Fruit fly (Drosophila melanogaster) whole organism, embryonic: ENCODE results near the gene Diedel2.
A peak's percentile ranks its signal among the peaks of the same experiment; 100 is the strongest.

Source experiments
- Atf6 ChIP-seq: fragments of 200-800 bp; sonication (Bioruptor generic); IDR thresholded peaks from 2 replicates; pipeline ENCODE4 v1.3.6; 2022; ENCODE audit warnings: missing biosample characterization, missing genetic modification characterization
- BEAF-32 ChIP-seq: fragments of 200-800 bp; sonication (Bioruptor generic); optimal IDR thresholded peaks from 3 replicates; lab custom pipeline; 2017; ENCODE audit warnings: missing biosample characterization, missing genetic modification characterization, mild to moderate bottlenecking, moderate library complexity, missing genetic modification reagents
- Blimp-1 ChIP-seq: fragments of 200-800 bp; sonication (Bioruptor generic); optimal IDR thresholded peaks from 3 replicates; lab custom pipeline; 2018; ENCODE audit warnings: missing biosample characterization, missing genetic modification characterization, mild to moderate bottlenecking, moderate library complexity, missing genetic modification reagents
- CG10431 ChIP-seq: fragments of 200-800 bp; sonication (Bioruptor generic); optimal IDR thresholded peaks from 3 replicates; lab custom pipeline; 2018; ENCODE audit warnings: missing biosample characterization, mild to moderate bottlenecking, missing genetic modification characterization
- CG10462 ChIP-seq: fragments of 200-800 bp; sonication (Bioruptor generic); optimal IDR thresholded peaks from 2 replicates; lab custom pipeline; 2016; ENCODE audit warnings: missing biosample characterization, missing genetic modification characterization
- CG1233 ChIP-seq: fragments of 200-800 bp; sonication (Bioruptor generic); optimal IDR thresholded peaks from 4 replicates; lab custom pipeline; 2018; ENCODE audit warnings: missing biosample characterization, mild to moderate bottlenecking, missing genetic modification characterization
- CG12942 ChIP-seq: fragments of 200-800 bp; sonication (Bioruptor generic); optimal IDR thresholded peaks from 3 replicates; lab custom pipeline; 2016; ENCODE audit warnings: missing biosample characterization, missing genetic modification characterization
- CG1529 ChIP-seq: fragments of 200-800 bp; sonication (Bioruptor generic); optimal IDR thresholded peaks from 3 replicates; lab custom pipeline; 2018; ENCODE audit warnings: missing biosample characterization, missing genetic modification characterization
- CG18011 ChIP-seq: fragments of 200-800 bp; sonication (Bioruptor generic); optimal IDR thresholded peaks from 2 replicates; lab custom pipeline; 2017; ENCODE audit warnings: missing biosample characterization, missing genetic modification characterization, mild to moderate bottlenecking, moderate library complexity, missing genotype
- CG6689 ChIP-seq: fragments of 200-800 bp; sonication (Bioruptor generic); IDR thresholded peaks from 2 replicates; pipeline ENCODE4 v1.3.6; 2022; ENCODE audit warnings: missing biosample characterization, missing genetic modification characterization
- CG6791 ChIP-seq: fragments of 200-800 bp; sonication (Bioruptor generic); IDR thresholded peaks from 3 replicates; pipeline ENCODE4 v1.3.6; 2022; ENCODE audit warnings: missing biosample characterization, missing genetic modification characterization; ENCODE audit not compliant: partially characterized antibody
- CG7357 ChIP-seq: fragments of 200-800 bp; sonication (Bioruptor generic); IDR thresholded peaks from 3 replicates; pipeline ENCODE4 v1.3.6; 2022; ENCODE audit warnings: missing biosample characterization, missing genetic modification characterization
- CG9215 ChIP-seq: fragments of 200-800 bp; sonication (Bioruptor generic); IDR thresholded peaks from 2 replicates; pipeline ENCODE4 v1.3.6; 2022; ENCODE audit warnings: missing biosample characterization, missing genetic modification characterization
- CG9437 ChIP-seq: fragments of 200-800 bp; sonication (Bioruptor generic); optimal IDR thresholded peaks from 2 replicates; lab custom pipeline; 2018; ENCODE audit warnings: missing biosample characterization, mild to moderate bottlenecking, missing genetic modification characterization
- CG9817 ChIP-seq: fragments of 200-800 bp; sonication (Bioruptor generic); optimal IDR thresholded peaks from 2 replicates; lab custom pipeline; 2018; ENCODE audit warnings: missing biosample characterization, mild to moderate bottlenecking, missing genetic modification characterization, moderate library complexity
- CHES-1-like ChIP-seq: fragments of 200-800 bp; sonication (Bioruptor generic); optimal IDR thresholded peaks from 2 replicates; lab custom pipeline; 2016; ENCODE audit warnings: missing biosample characterization, missing genetic modification characterization
- Camta ChIP-seq: fragments of 200-800 bp; sonication (Bioruptor generic); optimal IDR thresholded peaks from 2 replicates; lab custom pipeline; 2016; ENCODE audit warnings: missing biosample characterization, missing genetic modification characterization
- D ChIP-seq, 2 experiments: fragments of 200-800 bp in 1 of 2; fragments of >200 bp in 1 of 2; sonication (Bioruptor generic) in 1 of 2; optimal IDR thresholded peaks; 2 replicates in 1 of 2; 3 replicates in 1 of 2; lab custom pipeline; 2017; ENCODE audit warnings: mild to moderate bottlenecking in 1 of 2, missing biosample characterization in 1 of 2, missing genetic modification characterization in 1 of 2, missing genetic modification reagents in 1 of 2
- H2.0 ChIP-seq: fragments of 200-800 bp; sonication (Bioruptor generic); IDR thresholded peaks from 2 replicates; pipeline ENCODE4 v1.3.6; 2022; ENCODE audit warnings: missing biosample characterization, missing genetic modification characterization
- Max ChIP-seq: fragments of 200-800 bp; sonication (Bioruptor generic); optimal IDR thresholded peaks from 2 replicates; lab custom pipeline; 2016; ENCODE audit warnings: missing biosample characterization, mild to moderate bottlenecking, missing genetic modification characterization
- NFAT ChIP-seq: fragments of 200-800 bp; sonication (Bioruptor generic); IDR thresholded peaks from 2 replicates; pipeline ENCODE4 v1.3.6; 2022; ENCODE audit warnings: missing biosample characterization, missing genetic modification characterization
- Nf-YB ChIP-seq: fragments of 200-800 bp; sonication (Bioruptor generic); optimal IDR thresholded peaks from 3 replicates; lab custom pipeline; 2019; ENCODE audit warnings: missing biosample characterization, mild to moderate bottlenecking, missing genetic modification characterization, moderate library complexity
- Optix ChIP-seq: fragments of 200-800 bp; sonication (Bioruptor generic); IDR thresholded peaks from 3 replicates; pipeline ENCODE4 v1.3.6; 2022; ENCODE audit warnings: missing biosample characterization, missing genetic modification characterization
- PHDP ChIP-seq: fragments of 200-800 bp; sonication (Bioruptor generic); optimal IDR thresholded peaks from 3 replicates; lab custom pipeline; 2018; ENCODE audit warnings: missing biosample characterization, mild to moderate bottlenecking, missing genetic modification characterization, moderate library complexity
- Sry-δ ChIP-seq: fragments of 200-800 bp; sonication (Bioruptor generic); optimal IDR thresholded peaks from 2 replicates; lab custom pipeline; 2016; ENCODE audit warnings: missing biosample characterization, missing genetic modification characterization
- ara ChIP-seq: fragments of 200-800 bp; sonication (Bioruptor generic); IDR thresholded peaks from 2 replicates; pipeline ENCODE4 v1.3.6; 2022; ENCODE audit warnings: missing biosample characterization, missing genetic modification characterization
- bcd ChIP-seq: fragments of 200-800 bp; sonication (Bioruptor generic); optimal IDR thresholded peaks from 2 replicates; lab custom pipeline; 2017; ENCODE audit warnings: missing biosample characterization, mild to moderate bottlenecking, missing genetic modification characterization
- chinmo ChIP-seq: fragments of 200-800 bp; sonication (Bioruptor generic); IDR thresholded peaks from 4 replicates; pipeline ENCODE4 v1.3.6; 2022; ENCODE audit warnings: missing biosample characterization, missing genetic modification characterization; ENCODE audit not compliant: partially characterized antibody
- croc ChIP-seq: fragments of 200-800 bp; sonication (Bioruptor generic); conservative IDR thresholded peaks from 3 replicates; pipeline ENCODE4 v1.3.6; 2022; ENCODE audit warnings: missing biosample characterization, missing genetic modification characterization
- cwo ChIP-seq: fragments of 200-800 bp; sonication (Bioruptor generic); optimal IDR thresholded peaks from 3 replicates; lab custom pipeline; 2017; ENCODE audit warnings: missing biosample characterization, missing genetic modification characterization, mild to moderate bottlenecking, moderate library complexity, missing genetic modification reagents
- dmrt11E ChIP-seq: fragments of 200-800 bp; sonication (Bioruptor generic); optimal IDR thresholded peaks from 3 replicates; lab custom pipeline; 2018; ENCODE audit warnings: missing biosample characterization, mild to moderate bottlenecking, missing genetic modification characterization, moderate library complexity
- dmrt99B ChIP-seq: fragments of 200-800 bp; sonication (Bioruptor generic); optimal IDR thresholded peaks from 2 replicates; lab custom pipeline; 2018; ENCODE audit warnings: missing biosample characterization, mild to moderate bottlenecking, missing genetic modification characterization, moderate library complexity
- eve ChIP-seq, 2 experiments: fragments of >200 bp; optimal IDR thresholded peaks; 2 replicates each; lab custom pipeline; 2017; ENCODE audit warnings: missing biosample characterization in 2 of 2, missing genetic modification characterization in 2 of 2
- fd102C ChIP-seq: fragments of 200-800 bp; sonication (Bioruptor generic); optimal IDR thresholded peaks from 2 replicates; lab custom pipeline; 2018; ENCODE audit warnings: missing biosample characterization, mild to moderate bottlenecking, missing genetic modification characterization, moderate library complexity
- fd3F ChIP-seq: fragments of 200-800 bp; sonication (Bioruptor generic); optimal IDR thresholded peaks from 2 replicates; lab custom pipeline; 2018; ENCODE audit warnings: missing biosample characterization, mild to moderate bottlenecking, missing genetic modification characterization, moderate library complexity
- grau ChIP-seq: fragments of 200-800 bp; optimal IDR thresholded peaks from 3 replicates; lab custom pipeline; 2019; ENCODE audit warnings: missing biosample characterization, mild to moderate bottlenecking, missing genetic modification characterization, moderate library complexity
- h ChIP-seq: fragments of >200 bp; optimal IDR thresholded peaks from 2 replicates; lab custom pipeline; 2017
- ind ChIP-seq: fragments of 200-800 bp; sonication (Bioruptor generic); optimal IDR thresholded peaks from 3 replicates; lab custom pipeline; 2016; ENCODE audit warnings: missing biosample characterization, missing genetic modification characterization
- lmd ChIP-seq: fragments of 200-800 bp; sonication (Bioruptor generic); IDR thresholded peaks from 2 replicates; pipeline ENCODE4 v1.3.6; 2022; ENCODE audit warnings: missing biosample characterization, missing genetic modification characterization
- luna ChIP-seq: fragments of 200-800 bp; sonication (Bioruptor generic); optimal IDR thresholded peaks from 2 replicates; lab custom pipeline; 2016; ENCODE audit warnings: missing biosample characterization, missing genetic modification characterization
- mam ChIP-seq: fragments of 200-800 bp; sonication (Bioruptor generic); optimal IDR thresholded peaks from 3 replicates; lab custom pipeline; 2016; ENCODE audit warnings: missing biosample characterization, missing genetic modification characterization
- nerfin-2 ChIP-seq: fragments of 200-800 bp; sonication (Bioruptor generic); IDR thresholded peaks from 2 replicates; pipeline ENCODE4 v1.3.6; 2022; ENCODE audit warnings: missing biosample characterization, missing genetic modification characterization; ENCODE audit not compliant: partially characterized antibody
- oc ChIP-seq: fragments of 200-800 bp; sonication (Bioruptor generic); optimal IDR thresholded peaks from 2 replicates; lab custom pipeline; 2018; ENCODE audit warnings: missing biosample characterization, mild to moderate bottlenecking, missing genetic modification characterization, moderate library complexity
- onecut ChIP-seq: fragments of 200-800 bp; sonication (Bioruptor generic); IDR thresholded peaks from 2 replicates; pipeline ENCODE4 v1.3.6; 2022; ENCODE audit warnings: missing biosample characterization, missing genetic modification characterization
- pb ChIP-seq: fragments of 200-800 bp; sonication (Bioruptor generic); optimal IDR thresholded peaks from 3 replicates; lab custom pipeline; 2016; ENCODE audit warnings: missing biosample characterization, missing genetic modification characterization
- phol ChIP-seq: fragments of 200-800 bp; sonication (Bioruptor generic); optimal IDR thresholded peaks from 3 replicates; lab custom pipeline; 2018; ENCODE audit warnings: missing biosample characterization, mild to moderate bottlenecking, missing genetic modification characterization, moderate library complexity
- salm ChIP-seq: fragments of 200-800 bp; sonication (Bioruptor generic); optimal IDR thresholded peaks from 2 replicates; lab custom pipeline; 2018; ENCODE audit warnings: missing biosample characterization, mild to moderate bottlenecking, missing genetic modification characterization
- tgo ChIP-seq: fragments of 200-800 bp; sonication (Bioruptor generic); IDR thresholded peaks from 3 replicates; pipeline ENCODE4 v1.3.6; 2022; ENCODE audit warnings: missing biosample characterization, missing genetic modification characterization
- zen ChIP-seq: fragments of 200-800 bp; sonication (Bioruptor generic); optimal IDR thresholded peaks from 3 replicates; lab custom pipeline; 2018; ENCODE audit warnings: missing biosample characterization, mild to moderate bottlenecking, missing genetic modification characterization, moderate library complexity

Diedel2 gene

DNA sequence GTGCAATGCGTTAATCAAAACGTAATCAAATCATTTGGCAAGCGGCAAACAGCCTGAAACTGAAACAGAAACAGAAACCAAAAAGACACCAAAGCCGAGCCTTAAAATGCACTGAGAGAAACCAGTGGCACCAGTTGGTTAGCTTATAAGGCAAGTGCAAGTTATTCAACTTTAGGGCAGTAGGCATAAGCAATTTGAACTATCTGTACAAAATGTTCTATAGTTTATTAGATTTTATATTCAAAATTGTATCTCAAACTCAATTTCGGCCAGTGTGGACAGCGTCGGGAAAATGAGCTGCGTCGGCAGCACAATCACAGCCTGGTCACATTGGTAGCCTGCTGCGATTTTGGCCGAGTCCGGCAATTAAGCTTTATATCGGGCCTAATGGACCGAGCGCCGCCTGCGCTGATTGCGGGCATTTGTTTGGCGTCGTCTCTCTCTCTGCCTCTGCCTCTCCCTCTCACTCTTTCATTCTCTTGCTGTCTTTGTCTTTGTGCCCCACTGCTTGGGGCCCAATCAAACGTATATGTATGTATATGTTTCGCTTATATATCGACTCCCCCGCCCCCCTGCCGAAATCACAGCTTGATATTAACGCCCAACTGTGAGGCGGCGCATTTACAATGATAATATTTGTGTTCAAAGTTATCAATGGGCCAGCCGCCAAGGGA is 41.1 kb upstream of the Diedel2 start (continued):
- peak; percentile 3 for TF ChIP-seq cwo (GFP tag; lab: Kevin White, UChicago)
- TF ChIP-seq h (lab: Kevin White, UChicago), result no peak
- TF ChIP-seq ind (GFP tag; lab: Kevin White, UChicago), result peak; percentile 61
- peak; percentile 7 for TF ChIP-seq Sry-δ (GFP tag; lab: Kevin White, UChicago)
- TF ChIP-seq CG9215 (GFP tag; lab: Robert Waterston, UW), result no peak
- no peak for TF ChIP-seq CG18011 (GFP tag; lab: Kevin White, UChicago)
- TF ChIP-seq PHDP (tag; lab: Kevin White, UChicago), result peak; percentile 45
- TF ChIP-seq bcd, result peak; percentile 47
- TF ChIP-seq CG10462 (GFP tag; lab: Kevin White, UChicago), result peak; percentile 28
- no peak for TF ChIP-seq BEAF-32
- TF ChIP-seq Optix (GFP tag; lab: Robert Waterston, UW), result peak; percentile 88
- TF ChIP-seq Nf-YB (GFP tag; lab: Kevin White, UChicago), result peak; percentile 92
- peak; percentile 11 for TF ChIP-seq mam (GFP tag; lab: Kevin White, UChicago)
- peak; percentile 56 for TF ChIP-seq CG1529 (GFP tag; lab: Kevin White, UChicago)
- TF ChIP-seq Blimp-1, result peak; percentile 63
- TF ChIP-seq onecut (GFP tag; lab: Robert Waterston, UW), result peak; percentile 64
- TF ChIP-seq nerfin-2 (GFP tag; lab: Robert Waterston, UW), result no peak
- peak; percentile 76 for TF ChIP-seq dmrt99B
- TF ChIP-seq CG6791, result no peak
- peak; percentile 82 for TF ChIP-seq zen
- peak; percentile 77 for TF ChIP-seq phol (tag; lab: Kevin White, UChicago)
- TF ChIP-seq chinmo, result 0 out of 4 replicates have a peak, but pooled peaks have one; percentile 31
- TF ChIP-seq CG9817 (tag; lab: Kevin White, UChicago), result peak; percentile 40
- TF ChIP-seq CG10431 (GFP tag; lab: Kevin White, UChicago), result no peak
- no peak for TF ChIP-seq oc (tag; lab: Kevin White, UChicago)
- peak; percentile 3 for TF ChIP-seq CG12942 (GFP tag; lab: Kevin White, UChicago)
- peak; percentile 24 for TF ChIP-seq fd102C (GFP tag; lab: Kevin White, UChicago)
- TF ChIP-seq tgo, result peak; percentile 60
- TF ChIP-seq Max, result peak; percentile 39
- peak; percentile 74 for TF ChIP-seq H2.0
- TF ChIP-seq ara (GFP tag; lab: Robert Waterston, UW), result peak; percentile 79
- TF ChIP-seq CHES-1-like, result no peak
- no peak for TF ChIP-seq NFAT (GFP tag; lab: Robert Waterston, UW)
- TF ChIP-seq eve (GFP tag; optimal IDR thresholded peaks at IDR 0.05; lab: Kevin White, UChicago), result peak in 1 of 2 experiments; percentile 68
- TF ChIP-seq Atf6 (GFP tag; lab: Robert Waterston, UW), result peak; percentile 36; the same call in 1 of the 2 replicates
- TF ChIP-seq CG1233 (GFP tag; lab: Kevin White, UChicago), result peak; percentile 67
- TF ChIP-seq D (optimal IDR thresholded peaks at IDR 0.05; lab: Kevin White, UChicago), result no peak
- peak; percentile 68 for TF ChIP-seq D (GFP tag; optimal IDR thresholded peaks at IDR 0.05; lab: Kevin White, UChicago)
- peak; percentile 21 for TF ChIP-seq CG9437 (GFP tag; lab: Kevin White, UChicago)
- peak; percentile 21; the same call in 1 of the 3 replicates for TF ChIP-seq CG7357 (GFP tag; lab: Robert Waterston, UW)
- TF ChIP-seq salm, result no peak
- peak; percentile 67 for TF ChIP-seq CG6689
- TF ChIP-seq dmrt11E (tag; lab: Kevin White, UChicago), result peak; percentile 81
- TF ChIP-seq lmd, result peak; percentile 64
- peak; percentile 59 for TF ChIP-seq grau
- no peak for TF ChIP-seq luna
- TF ChIP-seq fd3F, result no peak
- TF ChIP-seq pb, result peak; percentile 3
- peak; percentile 69 for TF ChIP-seq croc (GFP tag; lab: Robert Waterston, UW)
- TF ChIP-seq Camta (GFP tag; lab: Kevin White, UChicago), result peak; percentile 55
